Fruit fly (Drosophila melanogaster): ENCODE measurements around the gene Sirt7.

Sirt7 gene

dm6 chr3R:29075631-29076398 is 20.1 kb downstream of the Sirt7 start (continued):
- TF ChIP-seq slp2 (GFP tag; optimal IDR thresholded peaks at IDR 0.05) (no peak), lilli (GFP tag; optimal IDR thresholded peaks at IDR 0.05) (peak; percentile 9), sr (GFP tag; IDR thresholded peaks at IDR 0.05) (no peak), Asciz (GFP tag; optimal IDR thresholded peaks at IDR 0.05) (no peak), Neu2 (GFP tag; optimal IDR thresholded peaks at IDR 0.05; ENCODE audit: borderline replicate concordance) (no peak), CG16815 (GFP tag; optimal IDR thresholded peaks at IDR 0.05) (no peak), Sin3A (optimal IDR thresholded peaks at IDR 0.05) (no peak), ssp (GFP tag; IDR thresholded peaks at IDR 0.05) (no peak), bcd (GFP tag; optimal IDR thresholded peaks at IDR 0.05) (no peak), Nf-YB (GFP tag; optimal IDR thresholded peaks at IDR 0.05) (no peak), CG14710 (tag; optimal IDR thresholded peaks at IDR 0.05) (no peak), CG6765 (GFP tag; optimal IDR thresholded peaks at IDR 0.05) (no peak), en (GFP tag; optimal IDR thresholded peaks at IDR 0.05) (no peak), Hr78 (GFP tag; optimal IDR thresholded peaks at IDR 0.05) (no peak), al (GFP tag; IDR thresholded peaks at IDR 0.05) (no peak), Dip2 (GFP tag; IDR thresholded peaks at IDR 0.05) (no peak), CG8944 (GFP tag; optimal IDR thresholded peaks at IDR 0.05) (no peak), CG10462 (GFP tag; optimal IDR thresholded peaks at IDR 0.05) (no peak), chm (GFP tag; IDR thresholded peaks at IDR 0.05) (no peak), dimm (GFP tag; IDR thresholded peaks at IDR 0.05) (no peak), peb (GFP tag; IDR thresholded peaks at IDR 0.05) (no peak), grn (GFP tag; optimal IDR thresholded peaks at IDR 0.05) (no peak), sima (GFP tag; optimal IDR thresholded peaks at IDR 0.05) (no peak), TFAM (GFP tag; optimal IDR thresholded peaks at IDR 0.05) (no peak), ems (GFP tag; optimal IDR thresholded peaks at IDR 0.05) (no peak), tap (tag; optimal IDR thresholded peaks at IDR 0.05) (no peak), exex (tag; optimal IDR thresholded peaks at IDR 0.05) (no peak), CG1602 (GFP tag; optimal IDR thresholded peaks at IDR 0.05) (no peak), Kr (GFP tag; optimal IDR thresholded peaks at IDR 0.05) (no peak), CG14860 (GFP tag; IDR thresholded peaks at IDR 0.05; ENCODE audit: partially characterized antibody) (no peak), jing (GFP tag; optimal IDR thresholded peaks at IDR 0.05) (no peak), bsh (GFP tag; optimal IDR thresholded peaks at IDR 0.05) (peak in 1 of 2 experiments; percentile 4), nerfin-1 (tag; optimal IDR thresholded peaks at IDR 0.05) (no peak), stwl (tag; optimal IDR thresholded peaks at IDR 0.05) (no peak), CG1832 (GFP tag; optimal IDR thresholded peaks at IDR 0.05) (no peak), CG2202 (tag; optimal IDR thresholded peaks at IDR 0.05) (no peak), ap (GFP tag; IDR thresholded peaks at IDR 0.05) (no peak), eyg (GFP tag; optimal IDR thresholded peaks at IDR 0.05) (no peak), usp (GFP tag; optimal IDR thresholded peaks at IDR 0.05) (no peak), tna (GFP tag; IDR thresholded peaks at IDR 0.05; ENCODE audit: partially characterized antibody) (no peak), sob (GFP tag; IDR thresholded peaks at IDR 0.05) (0 out of 2 replicates have a peak, but pooled peaks have one; percentile 22), Sox102F (GFP tag; optimal IDR thresholded peaks at IDR 0.05) (peak; percentile 34), dmrt11E (tag; optimal IDR thresholded peaks at IDR 0.05) (no peak), ro (GFP tag; IDR thresholded peaks at IDR 0.05) (no peak), Fer3 (tag; optimal IDR thresholded peaks at IDR 0.05) (no peak), CG12744 (GFP tag; optimal IDR thresholded peaks at IDR 0.05) (no peak), Mrtf (GFP tag; IDR thresholded peaks at IDR 0.05) (no peak), CG10209 (GFP tag; optimal IDR thresholded peaks at IDR 0.05) (no peak), CG16813 (GFP tag; IDR thresholded peaks at IDR 0.05; ENCODE audit: partially characterized antibody) (no peak), wor (GFP tag; IDR thresholded peaks at IDR 0.05) (no peak)

Data from whole organism, embryonic.